Worm (Caenorhabditis elegans) whole organism, L4 larva: ENCODE measurements around the gene sre-26.

ENCODE experiments used
- F49E8.2 ChIP-seq: sonication (generic microtip); optimal IDR thresholded peaks from 2 replicates; lab custom pipeline; 2016; ENCODE audit warnings: missing compliant biosample characterization, mild to moderate bottlenecking, missing genetic modification characterization, borderline replicate concordance
- aha-1 ChIP-seq: fragments of 150-350 bp; peaks from one replicate; lab custom pipeline; 2014; ENCODE audit warnings: missing biosample characterization, missing genetic modification characterization
- ama-1 ChIP-seq: fragments of 150-350 bp; optimal IDR thresholded peaks from 2 replicates; lab custom pipeline; 2014; ENCODE audit warnings: inconsistent platforms, mixed read lengths
- attf-4 ChIP-seq: sonication (generic microtip); optimal IDR thresholded peaks from 3 replicates; lab custom pipeline; 2017; ENCODE audit warnings: missing biosample characterization, missing genetic modification characterization
- cey-2 ChIP-seq: sonication (generic microtip); optimal IDR thresholded peaks from 3 replicates; lab custom pipeline; 2017; ENCODE audit warnings: missing genetic modification characterization, mild to moderate bottlenecking, missing compliant biosample characterization, antibody characterized with exemption, borderline replicate concordance; ENCODE audit not compliant: insufficient read depth
- egl-27 ChIP-seq: sonication (generic microtip); optimal IDR thresholded peaks from 3 replicates; lab custom pipeline; 2017; ENCODE audit warnings: missing biosample characterization, missing genetic modification reagents, missing genetic modification characterization
- hif-1 ChIP-seq, 2 experiments: sonication (generic microtip); optimal IDR thresholded peaks; 2 replicates each; lab custom pipeline; 2016 to 2017; ENCODE audit warnings: missing compliant biosample characterization in 2 of 2, missing genetic modification characterization in 2 of 2, missing genetic modification reagents in 2 of 2, missing genotype in 2 of 2, mild to moderate bottlenecking in 1 of 2
- lsy-2 ChIP-seq, 2 experiments: fragments of 150-350 bp in 1 of 2; sonication (generic microtip) in 1 of 2; optimal IDR thresholded peaks; 2 replicates each; lab custom pipeline; 2014 to 2017; ENCODE audit warnings: missing biosample characterization in 2 of 2, missing genetic modification characterization in 2 of 2

DNA sequence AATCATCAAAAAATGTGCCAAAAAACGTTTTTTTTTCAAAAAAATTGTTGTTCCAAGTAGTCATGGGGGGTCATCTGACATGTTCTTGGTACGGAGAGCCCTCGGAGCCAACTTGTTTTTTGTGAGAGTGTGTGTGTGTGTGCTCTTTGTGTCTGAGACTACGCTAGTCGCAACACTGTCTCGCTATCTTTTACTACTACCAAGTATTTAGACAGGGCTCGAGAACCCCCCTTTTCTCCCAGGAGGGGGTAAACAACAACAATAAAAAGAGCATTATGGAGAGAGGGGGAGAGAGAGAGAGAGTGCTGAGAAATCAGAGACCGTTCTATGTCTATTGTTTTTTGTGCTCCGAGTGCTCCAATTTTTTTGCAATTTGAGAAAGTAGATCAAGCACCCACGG, 41.6 kb downstream of the sre-26 start:
- TF ChIP-seq egl-27 (tag; lab: Kevin White, UChicago), result no peak
- TF ChIP-seq ama-1 (lab: Kevin White, UChicago), result no peak
- no peak for TF ChIP-seq attf-4 (tag; lab: Kevin White, UChicago)
- peak in 1 of 2 experiments; percentile 8 for TF ChIP-seq lsy-2 (tag; optimal IDR thresholded peaks at IDR 0.05; lab: Kevin White, UChicago)
- no peak for TF ChIP-seq hif-1 (tag; optimal IDR thresholded peaks at IDR 0.05; lab: Kevin White, UChicago)
- no peak for TF ChIP-seq F49E8.2 (tag; lab: Kevin White, UChicago)
- no peak for TF ChIP-seq cey-2 (tag; lab: Kevin White, UChicago)
- TF ChIP-seq aha-1 (tag; lab: Kevin White, UChicago), result no peak
